Worm (Caenorhabditis elegans) whole organism, L4 larva: Measurements from ENCODE around the gene bcas-2.

Experiments
- F44E2.7 ChIP-seq: fragments of 200-800 bp; sonication (Bioruptor generic); IDR thresholded peaks from 2 replicates; pipeline ENCODE4 v2.1.2; 2022; ENCODE audit warnings: missing genetic modification characterization, missing compliant biosample characterization
- R02D3.7 ChIP-seq: fragments of 150-350 bp; sonication (generic microtip); optimal IDR thresholded peaks from 3 replicates; lab custom pipeline; 2014; ENCODE audit warnings: missing biosample characterization, missing genetic modification characterization
- T20F7.1 ChIP-seq: fragments of 200-800 bp; sonication (Bioruptor generic); optimal IDR thresholded peaks from 2 replicates; lab custom pipeline; 2018; ENCODE audit warnings: mild to moderate bottlenecking, missing genetic modification characterization, missing compliant biosample characterization
- T26A8.4 ChIP-seq: fragments of 200-800 bp; sonication (Bioruptor generic); IDR thresholded peaks from 2 replicates; pipeline ENCODE4 v1.3.6; 2022; ENCODE audit warnings: missing genetic modification characterization, missing compliant biosample characterization
- Y5F2A.4 ChIP-seq: fragments of 200-800 bp; sonication (Bioruptor generic); optimal IDR thresholded peaks from 2 replicates; lab custom pipeline; 2018; ENCODE audit warnings: mild to moderate bottlenecking, missing genetic modification characterization, missing compliant biosample characterization
- Y75B8A.6 ChIP-seq: fragments of 200-800 bp; sonication (Bioruptor generic); IDR thresholded peaks from 2 replicates; pipeline ENCODE4 v1.3.6; 2022; ENCODE audit warnings: missing genetic modification reagents, missing genetic modification characterization, missing compliant biosample characterization
- aha-1 ChIP-seq: fragments of 150-350 bp; peaks from one replicate; lab custom pipeline; 2014; ENCODE audit warnings: missing biosample characterization, missing genetic modification characterization
- ama-1 ChIP-seq: fragments of 150-350 bp; optimal IDR thresholded peaks from 2 replicates; lab custom pipeline; 2014; ENCODE audit warnings: inconsistent platforms, mixed read lengths
- attf-4 ChIP-seq: sonication (generic microtip); optimal IDR thresholded peaks from 3 replicates; lab custom pipeline; 2017; ENCODE audit warnings: missing biosample characterization, missing genetic modification characterization
- ceh-28 ChIP-seq: fragments of 150-350 bp; optimal IDR thresholded peaks from 2 replicates; lab custom pipeline; 2014; ENCODE audit warnings: missing biosample characterization, missing genetic modification reagents, missing genetic modification characterization
- ceh-82 ChIP-seq: sonication (generic microtip); optimal IDR thresholded peaks from 2 replicates; lab custom pipeline; 2017; ENCODE audit warnings: missing biosample characterization, missing genetic modification characterization
- cey-2 ChIP-seq: sonication (generic microtip); optimal IDR thresholded peaks from 3 replicates; lab custom pipeline; 2017; ENCODE audit warnings: missing genetic modification characterization, mild to moderate bottlenecking, missing compliant biosample characterization, antibody characterized with exemption, borderline replicate concordance; ENCODE audit not compliant: insufficient read depth
- daf-12 ChIP-seq: fragments of 150-350 bp; optimal IDR thresholded peaks from 2 replicates; lab custom pipeline; 2014; ENCODE audit warnings: missing biosample characterization, missing genetic modification reagents, missing genetic modification characterization
- dmd-8 ChIP-seq: fragments of 200-800 bp; sonication (Bioruptor generic); IDR thresholded peaks from 2 replicates; pipeline ENCODE4 v1.3.6; 2022; ENCODE audit warnings: missing genetic modification characterization, missing compliant biosample characterization
- dmd-9 ChIP-seq: fragments of 200-800 bp; sonication (Bioruptor generic); IDR thresholded peaks from 2 replicates; pipeline ENCODE4 v1.3.6; 2022; ENCODE audit warnings: missing genetic modification reagents, missing genetic modification characterization, missing compliant biosample characterization
- dpl-1 ChIP-seq: fragments of 150-350 bp; optimal IDR thresholded peaks from 2 replicates; lab custom pipeline; 2014; ENCODE audit warnings: missing biosample characterization, missing genetic modification reagents, missing genetic modification characterization
- dve-1 ChIP-seq: sonication (generic microtip); optimal IDR thresholded peaks from 2 replicates; lab custom pipeline; 2017; ENCODE audit warnings: antibody characterized with exemption, mild to moderate bottlenecking, missing genetic modification characterization, missing compliant biosample characterization; ENCODE audit not compliant: insufficient read depth
- fkh-10 ChIP-seq: fragments of 150-350 bp; optimal IDR thresholded peaks from 2 replicates; lab custom pipeline; 2014; ENCODE audit warnings: missing biosample characterization, missing genetic modification reagents, missing genetic modification characterization
- fos-1 ChIP-seq: fragments of 150-350 bp; optimal IDR thresholded peaks from 2 replicates; lab custom pipeline; 2014; ENCODE audit warnings: missing biosample characterization, missing genetic modification characterization
- hmg-1.1 ChIP-seq: fragments of 200-800 bp; sonication (Bioruptor generic); IDR thresholded peaks from 2 replicates; pipeline ENCODE4 v1.3.6; 2022; ENCODE audit warnings: missing genetic modification reagents, missing genetic modification characterization, missing compliant biosample characterization
- jun-1 ChIP-seq: fragments of 150-350 bp; optimal IDR thresholded peaks from 2 replicates; lab custom pipeline; 2014; ENCODE audit warnings: missing biosample characterization, missing genetic modification reagents, missing genetic modification characterization
- lin-15B ChIP-seq: fragments of 150-350 bp; sonication (generic microtip); optimal IDR thresholded peaks from 3 replicates; lab custom pipeline; 2014; ENCODE audit warnings: missing biosample characterization, missing genetic modification characterization
- lin-29 ChIP-seq: fragments of 200-800 bp; sonication (Bioruptor generic); IDR thresholded peaks from 2 replicates; pipeline ENCODE4 v1.3.6; 2022; ENCODE audit warnings: missing genetic modification reagents, missing genetic modification characterization, missing compliant biosample characterization
- lir-3 ChIP-seq: sonication (generic microtip); optimal IDR thresholded peaks from 2 replicates; lab custom pipeline; 2016; ENCODE audit warnings: mild to moderate bottlenecking, missing genetic modification characterization, missing compliant biosample characterization
- mes-2 ChIP-seq: sonication (generic microtip); optimal IDR thresholded peaks from 2 replicates; lab custom pipeline; 2016; ENCODE audit warnings: missing genotype, mild to moderate bottlenecking, missing genetic modification characterization, missing compliant biosample characterization; ENCODE audit not compliant: poor library complexity, severe bottlenecking
- nhr-77 ChIP-seq: fragments of 150-350 bp; optimal IDR thresholded peaks from 2 replicates; lab custom pipeline; 2014; ENCODE audit warnings: missing biosample characterization, missing genetic modification characterization
- saeg-2 ChIP-seq: fragments of 200-800 bp; sonication (Bioruptor generic); IDR thresholded peaks from 2 replicates; pipeline ENCODE4 v1.3.6; 2022; ENCODE audit warnings: missing genetic modification reagents, missing genetic modification characterization, missing compliant biosample characterization
- sdz-12 ChIP-seq: fragments of 200-800 bp; sonication (Bioruptor generic); optimal IDR thresholded peaks from 2 replicates; lab custom pipeline; 2018; ENCODE audit warnings: mild to moderate bottlenecking, missing genetic modification characterization, missing compliant biosample characterization
- spr-3 ChIP-seq: fragments of 200-800 bp; sonication (Bioruptor generic); optimal IDR thresholded peaks from 2 replicates; lab custom pipeline; 2018; ENCODE audit warnings: mild to moderate bottlenecking, missing genetic modification characterization, missing compliant biosample characterization
- tag-97 ChIP-seq: fragments of 200-800 bp; sonication (Bioruptor generic); IDR thresholded peaks from 2 replicates; pipeline ENCODE4 v1.3.6; 2022; ENCODE audit warnings: missing genetic modification characterization, missing compliant biosample characterization
- zfp-2 ChIP-seq: sonication (generic microtip); optimal IDR thresholded peaks from 2 replicates; lab custom pipeline; 2016; ENCODE audit warnings: mild to moderate bottlenecking, missing genetic modification characterization, missing compliant biosample characterization
- zip-11 ChIP-seq: fragments of 200-800 bp; sonication (Bioruptor generic); IDR thresholded peaks from 2 replicates; pipeline ENCODE4 v1.3.6; 2022; ENCODE audit warnings: missing genetic modification characterization, missing compliant biosample characterization

Gene bcas-2

DNA sequence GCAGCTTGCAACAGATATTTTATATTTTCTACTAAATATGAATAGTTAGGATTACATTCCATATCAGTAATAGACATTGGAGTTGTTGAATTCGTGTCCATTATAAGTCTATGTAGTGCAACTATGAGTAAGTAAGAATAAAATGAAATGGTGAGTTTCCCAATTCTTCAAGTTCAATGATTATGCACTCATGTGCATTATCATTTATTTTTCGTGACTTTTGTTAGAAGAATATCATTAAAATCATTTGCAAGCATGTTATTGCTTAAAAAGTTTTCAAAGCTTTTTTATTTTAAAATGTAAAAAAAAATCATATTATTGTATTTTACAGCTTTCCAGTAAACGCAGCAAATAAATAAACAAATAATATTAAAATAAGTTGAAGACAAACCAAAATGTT lies 11.0 kb upstream of the bcas-2 start, which contains the start of gene srg-9:
srg-9 (minus strand) TSS at position 101 of the 400 bp plus-strand sequence.
- TF ChIP-seq attf-4 (tag; lab: Kevin White, UChicago) (no peak), lir-3 (no peak), zip-11 (GFP tag; lab: Robert Waterston, UW) (no peak), ceh-28 (tag; lab: Kevin White, UChicago) (no peak), zfp-2 (no peak), aha-1 (tag; lab: Kevin White, UChicago) (no peak)

DNA sequence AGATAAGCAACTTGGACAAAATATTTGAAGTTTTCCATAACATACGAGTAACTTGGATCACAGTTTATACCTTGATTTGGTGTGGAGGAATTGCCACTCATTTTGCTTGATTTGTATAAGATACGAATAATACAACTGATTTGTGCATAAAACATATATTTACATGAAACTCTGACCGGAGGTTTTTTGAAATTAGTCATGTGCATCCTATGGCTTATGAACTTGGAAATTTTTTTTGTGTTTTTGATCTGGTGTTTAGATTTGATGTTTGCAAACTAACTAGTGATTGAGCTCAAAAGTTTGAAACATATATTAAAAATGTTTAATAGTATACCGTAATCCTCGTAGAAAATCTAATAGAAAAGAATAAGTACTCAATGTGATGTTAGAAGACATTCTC lies 9.1 kb upstream of the bcas-2 start, which contains the start of gene srg-8:
srg-8 (minus strand) TSS at position 101 of the 400 bp plus-strand sequence.
- TF ChIP-seq saeg-2 (no peak), nhr-77 (tag; lab: Kevin White, UChicago) (no peak), T26A8.4 (GFP tag; lab: Robert Waterston, UW) (no peak), lin-15B (no peak), spr-3 (GFP tag; lab: Kevin White, UChicago) (no peak), dve-1 (tag; lab: Kevin White, UChicago) (no peak), jun-1 (no peak), Y75B8A.6 (GFP tag; lab: Robert Waterston, UW) (no peak), daf-12 (tag; lab: Kevin White, UChicago) (no peak), F44E2.7 (GFP tag; lab: Robert Waterston, UW) (no peak), dmd-8 (no peak)
- TF ChIP-seq, all 104 proteins: peak for 0

DNA sequence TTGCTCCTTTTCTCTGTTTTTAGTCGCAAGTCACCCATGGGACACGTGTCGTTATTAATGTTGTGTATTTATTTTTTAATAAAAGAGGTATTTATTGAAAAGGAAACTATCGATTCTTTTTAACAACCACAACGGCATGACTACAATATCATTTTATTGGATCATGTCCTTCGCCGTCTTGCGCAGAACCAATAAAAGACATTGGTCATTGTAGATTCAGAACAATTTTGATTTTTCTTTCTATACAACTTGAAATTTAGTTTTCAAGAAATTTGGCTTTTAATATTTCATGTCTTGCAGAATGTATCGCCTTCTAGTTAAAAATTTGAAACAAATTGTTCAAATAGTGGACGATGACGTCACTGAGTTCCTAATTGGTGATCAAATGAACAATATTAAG lies 5.9 kb upstream of the bcas-2 start, which contains the start of gene amdh-1:
amdh-1 (plus strand) TSS at position 301 of the 400 bp plus-strand sequence.
- TF ChIP-seq cey-2 (tag; lab: Kevin White, UChicago), result no peak
- TF ChIP-seq Y75B8A.6 (GFP tag; lab: Robert Waterston, UW), result no peak
- no peak for TF ChIP-seq hmg-1.1 (GFP tag; lab: Robert Waterston, UW)
- TF ChIP-seq fos-1 (tag; lab: Kevin White, UChicago), result no peak
- no peak for TF ChIP-seq tag-97 (GFP tag; lab: Robert Waterston, UW)
- TF ChIP-seq F44E2.7 (GFP tag; lab: Robert Waterston, UW), result no peak
- no peak for TF ChIP-seq lir-3
- no peak for TF ChIP-seq Y5F2A.4
- no peak for TF ChIP-seq ceh-82 (tag; lab: Kevin White, UChicago)

DNA sequence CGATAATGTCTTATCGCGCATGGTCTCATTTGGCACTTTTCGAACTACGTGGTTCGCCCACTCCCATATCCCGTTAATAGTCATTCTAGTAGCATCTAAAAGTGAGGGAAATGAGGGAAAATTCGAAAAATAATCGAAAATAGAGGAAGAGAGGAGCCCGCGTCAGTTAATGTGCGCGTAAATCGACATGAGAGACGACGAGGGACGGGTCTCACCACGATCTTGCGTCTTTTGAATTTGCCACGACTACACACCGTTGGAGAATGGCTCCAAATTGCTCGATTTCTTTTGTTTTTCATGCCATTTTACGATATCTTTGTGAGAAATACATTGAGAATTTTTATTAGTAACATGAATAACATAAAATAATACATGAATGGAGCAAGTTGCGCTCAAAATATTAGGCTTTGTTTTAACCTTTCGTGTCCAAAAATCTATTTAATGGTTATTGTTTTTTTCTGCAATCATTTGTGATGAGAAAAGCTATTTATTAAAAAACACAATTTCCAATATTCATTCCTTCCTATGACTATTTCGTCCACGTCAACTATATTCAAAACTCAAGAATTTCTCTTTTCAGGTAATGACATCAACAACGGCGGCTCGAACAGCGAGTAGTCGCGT lies 2.5 kb upstream of the bcas-2 start, which contains the start of the genes gen-1 and stt-3:
gen-1 (minus strand) TSS at position 95 of the 624 bp plus-strand sequence.
stt-3 (plus strand) TSS at position 574 of the 624 bp plus-strand sequence.
- TF ChIP-seq dpl-1 (GFP tag; lab: Kevin White, UChicago) (peak; percentile 27), mes-2 (tag; lab: Kevin White, UChicago) (peak; percentile 0), lir-3 (no peak), T20F7.1 (GFP tag; lab: Kevin White, UChicago) (no peak), R02D3.7 (tag; lab: Kevin White, UChicago) (peak; percentile 76), lin-29 (GFP tag; lab: Robert Waterston, UW) (no peak)

DNA sequence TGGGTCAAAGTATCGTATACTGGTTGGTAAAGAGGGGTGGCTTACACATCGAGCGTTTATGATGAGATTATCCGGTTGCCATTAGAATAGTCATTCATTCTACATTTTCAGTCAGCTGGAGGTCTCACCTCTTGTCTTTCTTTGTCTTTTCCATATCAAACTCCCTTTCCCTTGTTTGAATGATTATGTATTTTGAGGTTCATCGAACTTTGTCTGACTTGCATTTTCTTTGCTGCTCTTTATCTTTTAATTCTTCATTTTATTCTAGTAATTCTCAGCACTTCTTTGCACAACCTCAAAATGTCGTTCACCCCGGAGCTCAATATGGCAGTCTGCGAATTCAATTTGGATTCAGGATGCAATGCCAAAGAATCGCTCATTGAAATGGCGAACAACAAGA lies 5.1 kb downstream of the bcas-2 start, which contains the start of gene T12A2.3:
T12A2.3 (plus strand) TSS at position 301 of the 400 bp plus-strand sequence.
- TF ChIP-seq fkh-10 (GFP tag; lab: Kevin White, UChicago), result no peak
- no peak for TF ChIP-seq zfp-2
- no peak for TF ChIP-seq ama-1 (lab: Kevin White, UChicago)
- TF ChIP-seq sdz-12 (GFP tag; lab: Kevin White, UChicago), result no peak
- no peak for TF ChIP-seq dmd-9 (GFP tag; lab: Robert Waterston, UW)
